Worm (Caenorhabditis elegans): ENCODE data around the gene oac-23.

- no peak for TF ChIP-seq nhr-237 (tag; optimal IDR thresholded peaks at IDR 0.05)
- TF ChIP-seq nhr-12 (tag; optimal IDR thresholded peaks at IDR 0.05), result no peak
- TF ChIP-seq lin-13 (tag; optimal IDR thresholded peaks at IDR 0.05), result no peak
Measured at ce11 chrIV:3921898-3922297, 40.7 kb downstream of the oac-23 start, which contains the start of gene clec-67.

All from whole organism, mixed stage, embryonic.